Worm (Caenorhabditis elegans): ENCODE data around the gene F13E9.15.

The F13E9.15 gene

DNA sequence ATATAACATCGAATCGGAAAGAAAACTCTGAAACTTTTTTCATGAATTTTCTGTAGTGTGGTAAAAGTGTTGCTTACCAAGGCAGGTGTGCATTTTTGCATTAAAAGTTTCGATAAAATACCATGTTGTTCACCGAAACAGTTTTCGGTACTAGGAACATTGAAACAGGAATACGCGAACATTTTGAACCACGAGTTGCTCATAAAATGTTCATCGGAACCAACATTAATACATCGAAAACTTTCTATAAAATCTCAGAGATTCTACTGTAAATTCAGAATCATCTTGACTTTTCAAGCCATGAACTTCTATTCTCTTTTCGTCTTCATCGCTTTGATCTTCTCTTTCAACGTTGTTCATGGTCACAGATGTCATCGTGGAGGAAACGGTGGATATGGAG lies 9.4 kb downstream of the F13E9.15 start, which contains the start of gene fipr-15:
fipr-15 (plus strand) TSS at position 301 of the 400 bp plus-strand sequence.
- no peak for TF ChIP-seq ekl-4 (GFP tag; IDR thresholded peaks at IDR 0.05)
- no peak for TF ChIP-seq B0261.1 (tag; optimal IDR thresholded peaks at IDR 0.05)
- TF ChIP-seq lin-40 (tag; optimal IDR thresholded peaks at IDR 0.05): no peak
- TF ChIP-seq nhr-179 (tag; optimal IDR thresholded peaks at IDR 0.05): no peak
- TF ChIP-seq atf-7 (tag; optimal IDR thresholded peaks at IDR 0.05): no peak
- TF ChIP-seq aptf-2 (GFP tag; conservative IDR thresholded peaks at IDR 0.05): no peak
- TF ChIP-seq repo-1 (tag; optimal IDR thresholded peaks at IDR 0.05): no peak
- no peak for TF ChIP-seq die-1 (tag; optimal IDR thresholded peaks at IDR 0.05)
- no peak for TF ChIP-seq ets-4 (GFP tag; optimal IDR thresholded peaks at IDR 0.05)
- no peak for TF ChIP-seq hlh-26 (GFP tag; conservative IDR thresholded peaks at IDR 0.05)
- TF ChIP-seq cebp-2 (GFP tag; IDR thresholded peaks at IDR 0.05): no peak
- TF ChIP-seq nhr-90 (tag; optimal IDR thresholded peaks at IDR 0.05): no peak
- no peak for TF ChIP-seq ztf-6 (GFP tag; IDR thresholded peaks at IDR 0.05)

DNA sequence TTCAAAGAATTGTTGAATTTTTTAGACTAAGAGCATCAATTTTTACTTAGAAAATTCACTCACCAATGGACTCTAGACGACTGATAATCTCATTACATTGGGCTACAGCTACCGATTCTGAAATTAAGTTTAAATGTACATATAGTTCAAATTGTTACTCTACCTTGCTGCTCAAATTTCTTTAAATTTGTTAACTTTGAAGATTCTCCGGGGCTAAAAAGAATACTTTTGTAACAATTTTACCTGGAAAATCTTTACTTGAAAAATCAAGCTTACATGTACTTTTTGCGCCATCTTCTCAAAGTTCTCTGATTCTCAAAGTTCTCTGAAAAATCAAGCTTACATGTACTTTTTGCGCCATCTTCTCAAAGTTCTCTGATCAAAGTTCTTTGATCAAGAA lies 10.1 kb downstream of the F13E9.15 start, which contains the start of gene sdz-13:
sdz-13 (minus strand) TSS at position 101 of the 400 bp plus-strand sequence.
- TF ChIP-seq Y56A3A.18 (GFP tag; IDR thresholded peaks at IDR 0.05): no peak
- no peak for TF ChIP-seq B0336.3 (GFP tag; IDR thresholded peaks at IDR 0.05)
- TF ChIP-seq mcd-1 (GFP tag; IDR thresholded peaks at IDR 0.05): no peak
- no peak for TF ChIP-seq madf-3 (GFP tag; IDR thresholded peaks at IDR 0.05)
- no peak for TF ChIP-seq rcor-1 (GFP tag; IDR thresholded peaks at IDR 0.05)
- TF ChIP-seq Y79H2A.3 (GFP tag; conservative IDR thresholded peaks at IDR 0.05): no peak
- TF ChIP-seq ceh-100 (GFP tag; IDR thresholded peaks at IDR 0.05): no peak
- TF ChIP-seq egrh-3 (GFP tag; IDR thresholded peaks at IDR 0.05): no peak
- TF ChIP-seq let-607 (tag; optimal IDR thresholded peaks at IDR 0.05): no peak
- TF ChIP-seq ztf-18 (tag; optimal IDR thresholded peaks at IDR 0.05): no peak
- no peak for TF ChIP-seq madf-8 (GFP tag; conservative IDR thresholded peaks at IDR 0.05)
- no peak for TF ChIP-seq F22D6.2 (tag; optimal IDR thresholded peaks at IDR 0.05)
- TF ChIP-seq ceh-40 (GFP tag; IDR thresholded peaks at IDR 0.05): no peak
- no peak for TF ChIP-seq tbx-9 (tag; optimal IDR thresholded peaks at IDR 0.05; ENCODE audit: borderline replicate concordance)

DNA sequence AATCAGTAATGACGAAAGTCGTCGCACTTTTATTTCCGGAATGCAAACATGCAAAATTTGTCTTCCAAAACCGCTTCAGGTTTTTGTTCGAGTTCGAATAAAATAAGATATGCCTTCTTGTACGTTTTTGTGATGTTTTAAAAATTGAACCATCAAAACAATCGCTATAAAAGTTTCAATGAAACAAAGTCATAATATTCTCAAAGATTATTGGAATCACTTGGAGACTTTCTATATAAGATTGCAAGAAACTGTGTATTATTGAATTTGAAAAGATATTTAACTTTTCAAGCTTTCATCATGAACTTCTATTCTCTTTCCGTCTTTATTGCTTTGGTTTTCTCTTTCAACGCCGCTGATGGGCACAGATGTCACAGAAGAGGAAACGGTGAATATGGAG lies 12.8 kb downstream of the F13E9.15 start, which contains the start of gene fipr-14:
fipr-14 (plus strand) TSS at position 301 of the 400 bp plus-strand sequence.
- TF ChIP-seq ztf-18 (tag; optimal IDR thresholded peaks at IDR 0.05) (no peak), sdz-38 (tag; optimal IDR thresholded peaks at IDR 0.05) (no peak), F10E7.11 (tag; optimal IDR thresholded peaks at IDR 0.05) (no peak), F55B11.4 (tag; optimal IDR thresholded peaks at IDR 0.05; ENCODE audit: borderline replicate concordance, insufficient read depth) (no peak), lin-40 (tag; optimal IDR thresholded peaks at IDR 0.05) (no peak), hlh-12 (tag; optimal IDR thresholded peaks at IDR 0.05) (no peak), ztf-28 (GFP tag; IDR thresholded peaks at IDR 0.05) (no peak), sea-2 (GFP tag; IDR thresholded peaks at IDR 0.05) (no peak), nhr-80 (tag; optimal IDR thresholded peaks at IDR 0.05) (no peak), ekl-4 (GFP tag; IDR thresholded peaks at IDR 0.05) (no peak), zim-3 (tag; optimal IDR thresholded peaks at IDR 0.05) (no peak), nfya-1 (tag; optimal IDR thresholded peaks at IDR 0.05; ENCODE audit: borderline replicate concordance, insufficient read depth) (no peak), F23B12.7 (tag; optimal IDR thresholded peaks at IDR 0.05; ENCODE audit: insufficient read depth) (no peak), F49E8.2 (tag; optimal IDR thresholded peaks at IDR 0.05; ENCODE audit: insufficient read depth) (no peak), hlh-26 (GFP tag; conservative IDR thresholded peaks at IDR 0.05) (no peak)
